Worm (Caenorhabditis elegans) whole organism, midembryonic: ENCODE measurements around the gene clc-2.

Source experiments
- T22C8.4 ChIP-seq: fragments of 200-800 bp; sonication (Bioruptor generic); IDR thresholded peaks from 2 replicates; pipeline ENCODE4 v1.3.6; 2022; ENCODE audit warnings: missing genetic modification characterization, missing compliant biosample characterization
- cog-1 ChIP-seq: sonication (generic microtip); optimal IDR thresholded peaks from 2 replicates; lab custom pipeline; 2016; ENCODE audit warnings: missing genetic modification characterization, missing compliant biosample characterization
- flt-1 ChIP-seq: fragments of 200-800 bp; sonication (Bioruptor generic); IDR thresholded peaks from 2 replicates; pipeline ENCODE4 v1.3.6; 2022; ENCODE audit warnings: missing genetic modification characterization, missing compliant biosample characterization
- klf-2 ChIP-seq: fragments of 200-800 bp; sonication (Bioruptor generic); conservative IDR thresholded peaks from 2 replicates; pipeline ENCODE4 v1.3.6; 2022; ENCODE audit warnings: missing genetic modification reagents, missing genetic modification characterization, missing compliant biosample characterization
- med-1 ChIP-seq: sonication (generic microtip); optimal IDR thresholded peaks from 2 replicates; lab custom pipeline; 2017; ENCODE audit warnings: missing genetic modification characterization, mild to moderate bottlenecking, missing compliant biosample characterization, antibody characterized with exemption, missing genetic modification reagents; ENCODE audit not compliant: insufficient read depth
- ref-1 ChIP-seq: fragments of 200-800 bp; sonication (Bioruptor generic); conservative IDR thresholded peaks from 2 replicates; pipeline ENCODE4 v1.3.6; 2022; ENCODE audit warnings: missing genetic modification reagents, missing genetic modification characterization, missing compliant biosample characterization
- tab-1 ChIP-seq: fragments of 200-800 bp; sonication (Bioruptor generic); IDR thresholded peaks from 2 replicates; pipeline ENCODE4 v1.3.6; 2022; ENCODE audit warnings: missing genetic modification characterization, missing compliant biosample characterization
- ztf-23 ChIP-seq: fragments of 200-800 bp; sonication (Bioruptor generic); IDR thresholded peaks from 2 replicates; pipeline ENCODE4 v1.3.6; 2022; ENCODE audit warnings: missing genetic modification reagents, missing genetic modification characterization, missing compliant biosample characterization
- ztf-29 ChIP-seq: fragments of 200-800 bp; sonication (Bioruptor generic); IDR thresholded peaks from 2 replicates; pipeline ENCODE4 v1.3.6; 2022; ENCODE audit warnings: missing genetic modification reagents, missing genetic modification characterization, missing compliant biosample characterization

clc-2 gene

ce11 chrX:7442477-7442876 lies 11.2 kb downstream of the clc-2 start, which contains the start of gene acl-12:
Gene acl-12 (minus strand): TSS chrX:7442577.
- TF ChIP-seq klf-2 (GFP tag; lab: Robert Waterston, UW), result no peak
- no peak for TF ChIP-seq flt-1 (GFP tag; lab: Robert Waterston, UW)
- no peak for TF ChIP-seq cog-1 (tag; lab: Kevin White, UChicago)
- TF ChIP-seq ref-1 (GFP tag; lab: Robert Waterston, UW), result no peak
- no peak for TF ChIP-seq ztf-29
- no peak for TF ChIP-seq ztf-23
- no peak for TF ChIP-seq tab-1 (GFP tag; lab: Robert Waterston, UW)
- no peak for TF ChIP-seq med-1
- TF ChIP-seq T22C8.4 (GFP tag; lab: Robert Waterston, UW), result no peak

ce11 chrX:7445734-7446133 lies 14.5 kb downstream of the clc-2 start:
- TF ChIP-seq flt-1 (GFP tag; lab: Robert Waterston, UW), result no peak
- no peak for TF ChIP-seq cog-1 (tag; lab: Kevin White, UChicago)
- no peak for TF ChIP-seq klf-2 (GFP tag; lab: Robert Waterston, UW)
- TF ChIP-seq ztf-23, result no peak
- TF ChIP-seq med-1, result no peak
- TF ChIP-seq ref-1 (GFP tag; lab: Robert Waterston, UW), result no peak
- no peak for TF ChIP-seq T22C8.4 (GFP tag; lab: Robert Waterston, UW)
- TF ChIP-seq tab-1 (GFP tag; lab: Robert Waterston, UW), result no peak
- no peak for TF ChIP-seq ztf-29

- TF ChIP-seq klf-2 (GFP tag; lab: Robert Waterston, UW) (no peak), tab-1 (GFP tag; lab: Robert Waterston, UW) (no peak), flt-1 (GFP tag; lab: Robert Waterston, UW) (no peak), T22C8.4 (GFP tag; lab: Robert Waterston, UW) (no peak), ztf-29 (no peak), ref-1 (GFP tag; lab: Robert Waterston, UW) (no peak), ztf-23 (no peak), med-1 (no peak), cog-1 (tag; lab: Kevin White, UChicago) (no peak)
Measured at ce11 chrX:7446485-7446884, 15.2 kb downstream of the clc-2 start.

ce11 chrX:7447340-7447739 lies 16.1 kb downstream of the clc-2 start:
- no peak for TF ChIP-seq cog-1 (tag; lab: Kevin White, UChicago)
- no peak for TF ChIP-seq flt-1 (GFP tag; lab: Robert Waterston, UW)
- no peak for TF ChIP-seq T22C8.4 (GFP tag; lab: Robert Waterston, UW)
- TF ChIP-seq tab-1 (GFP tag; lab: Robert Waterston, UW), result no peak
- TF ChIP-seq ztf-23, result no peak
- no peak for TF ChIP-seq ztf-29
- no peak for TF ChIP-seq ref-1 (GFP tag; lab: Robert Waterston, UW)
- no peak for TF ChIP-seq med-1
- no peak for TF ChIP-seq klf-2 (GFP tag; lab: Robert Waterston, UW)

ce11 chrX:7452606-7453005 lies 21.3 kb downstream of the clc-2 start:
- TF ChIP-seq tab-1 (GFP tag; lab: Robert Waterston, UW) (0 out of 2 replicates have a peak, but pooled peaks have one; percentile 53), ztf-23 (no peak)

ce11 chrX:7455960-7456359 lies 24.7 kb downstream of the clc-2 start:
- 0 out of 2 replicates have a peak, but pooled peaks have one; percentile 15 for TF ChIP-seq flt-1 (GFP tag; lab: Robert Waterston, UW)
- TF ChIP-seq tab-1 (GFP tag; lab: Robert Waterston, UW), result no peak

ce11 chrX:7457154-7457674 lies 25.9 kb downstream of the clc-2 start:
- no peak for TF ChIP-seq ref-1 (GFP tag; lab: Robert Waterston, UW)
- no peak for TF ChIP-seq cog-1 (tag; lab: Kevin White, UChicago)
- no peak for TF ChIP-seq med-1
- TF ChIP-seq tab-1 (GFP tag; lab: Robert Waterston, UW), result no peak
- no peak for TF ChIP-seq ztf-23
- TF ChIP-seq flt-1 (GFP tag; lab: Robert Waterston, UW), result no peak
- no peak for TF ChIP-seq ztf-29
- no peak for TF ChIP-seq klf-2 (GFP tag; lab: Robert Waterston, UW)

ce11 chrX:7460516-7460915 lies 29.3 kb downstream of the clc-2 start:
- TF ChIP-seq cog-1 (tag; lab: Kevin White, UChicago) (no peak), tab-1 (GFP tag; lab: Robert Waterston, UW) (0 out of 2 replicates have a peak, but pooled peaks have one; percentile 40), med-1 (no peak), klf-2 (GFP tag; lab: Robert Waterston, UW) (no peak), T22C8.4 (GFP tag; lab: Robert Waterston, UW) (no peak), ztf-29 (no peak)

ce11 chrX:7463637-7464036 lies 32.4 kb downstream of the clc-2 start, which contains the start of gene sox-2:
Gene sox-2 (minus strand): TSS chrX:7463736.
- TF ChIP-seq flt-1 (GFP tag; lab: Robert Waterston, UW) (no peak), cog-1 (tag; lab: Kevin White, UChicago) (no peak), ztf-29 (no peak), T22C8.4 (GFP tag; lab: Robert Waterston, UW) (no peak), ztf-23 (no peak), med-1 (no peak), ref-1 (GFP tag; lab: Robert Waterston, UW) (no peak), tab-1 (GFP tag; lab: Robert Waterston, UW) (no peak), klf-2 (GFP tag; lab: Robert Waterston, UW) (no peak)

- TF ChIP-seq med-1 (no peak), klf-2 (GFP tag; lab: Robert Waterston, UW) (no peak), cog-1 (tag; lab: Kevin White, UChicago) (no peak), flt-1 (GFP tag; lab: Robert Waterston, UW) (no peak), ref-1 (GFP tag; lab: Robert Waterston, UW) (no peak), T22C8.4 (GFP tag; lab: Robert Waterston, UW) (no peak), tab-1 (GFP tag; lab: Robert Waterston, UW) (no peak), ztf-29 (no peak), ztf-23 (no peak)
Measured at ce11 chrX:7464389-7464788, 33.1 kb downstream of the clc-2 start.
